Worm (Caenorhabditis elegans) whole organism, young adult: ENCODE measurements around the gene F18A12.7.

Experiments
- C06A6.2 ChIP-seq: fragments of 200-800 bp; sonication (Bioruptor generic); conservative IDR thresholded peaks from 2 replicates; pipeline ENCODE4 v1.3.6; 2022; ENCODE audit warnings: missing genetic modification characterization, missing compliant biosample characterization
- D2030.7 ChIP-seq: fragments of 200-800 bp; sonication (Bioruptor generic); IDR thresholded peaks from 2 replicates; pipeline ENCODE4 v1.3.6; 2022; ENCODE audit warnings: missing genetic modification reagents, missing genetic modification characterization, missing compliant biosample characterization
- F33H1.4 ChIP-seq: fragments of 200-800 bp; sonication (Bioruptor generic); IDR thresholded peaks from 2 replicates; pipeline ENCODE4 v1.3.6; 2022; ENCODE audit warnings: missing genetic modification reagents, missing genetic modification characterization, missing compliant biosample characterization
- F57A8.1 ChIP-seq: fragments of 200-800 bp; sonication (Bioruptor generic); optimal IDR thresholded peaks from 2 replicates; lab custom pipeline; 2018; ENCODE audit warnings: mild to moderate bottlenecking, missing genetic modification characterization, moderate library complexity, missing compliant biosample characterization
- Y79H2A.3 ChIP-seq: fragments of 200-800 bp; sonication (Bioruptor generic); conservative IDR thresholded peaks from 2 replicates; pipeline ENCODE4 v1.3.6; 2022; ENCODE audit warnings: missing genetic modification reagents, missing genetic modification characterization, missing compliant biosample characterization
- ZK185.1 ChIP-seq: sonication (generic microtip); optimal IDR thresholded peaks from 2 replicates; lab custom pipeline; 2016; ENCODE audit warnings: mild to moderate bottlenecking, missing genetic modification characterization, missing compliant biosample characterization; ENCODE audit not compliant: poor library complexity, severe bottlenecking
- athp-1 ChIP-seq: sonication (generic microtip); optimal IDR thresholded peaks from 2 replicates; lab custom pipeline; 2017; ENCODE audit warnings: mild to moderate bottlenecking, missing genetic modification characterization, missing compliant biosample characterization
- attf-5 ChIP-seq: fragments of 200-800 bp; sonication (Bioruptor generic); optimal IDR thresholded peaks from 2 replicates; lab custom pipeline; 2018; ENCODE audit warnings: mild to moderate bottlenecking, missing genetic modification characterization, missing compliant biosample characterization
- ccch-3 ChIP-seq: fragments of 200-800 bp; sonication (Bioruptor generic); optimal IDR thresholded peaks from 2 replicates; lab custom pipeline; 2018; ENCODE audit warnings: mild to moderate bottlenecking, missing genetic modification characterization, missing compliant biosample characterization
- cebp-2 ChIP-seq: fragments of 200-800 bp; sonication (Bioruptor generic); IDR thresholded peaks from 2 replicates; pipeline ENCODE4 v1.3.6; 2022; ENCODE audit warnings: missing genetic modification characterization, missing compliant biosample characterization
- ceh-27 ChIP-seq: fragments of 200-800 bp; sonication (Bioruptor generic); optimal IDR thresholded peaks from 2 replicates; lab custom pipeline; 2018; ENCODE audit warnings: mild to moderate bottlenecking, missing genetic modification characterization, moderate library complexity, missing compliant biosample characterization
- ceh-40 ChIP-seq: fragments of 200-800 bp; sonication (Bioruptor generic); IDR thresholded peaks from 2 replicates; pipeline ENCODE4 v1.3.6; 2022; ENCODE audit warnings: missing genetic modification characterization, missing compliant biosample characterization
- ceh-58 ChIP-seq: fragments of 200-800 bp; sonication (Bioruptor generic); IDR thresholded peaks from 2 replicates; pipeline ENCODE4 v1.3.6; 2022; ENCODE audit warnings: missing genetic modification characterization, missing compliant biosample characterization
- die-1 ChIP-seq: sonication (generic microtip); optimal IDR thresholded peaks from 2 replicates; lab custom pipeline; 2016; ENCODE audit warnings: missing genotype, mild to moderate bottlenecking, missing genetic modification characterization, missing compliant biosample characterization
- dpl-1 ChIP-seq: fragments of 150-350 bp; optimal IDR thresholded peaks from 2 replicates; lab custom pipeline; 2014; ENCODE audit warnings: missing biosample characterization, missing genetic modification reagents, missing genetic modification characterization
- efl-1 ChIP-seq: fragments of 150-350 bp; optimal IDR thresholded peaks from 2 replicates; lab custom pipeline; 2014; ENCODE audit warnings: missing biosample characterization, missing genetic modification reagents, missing genetic modification characterization
- hrde-1 ChIP-seq: sonication (generic microtip); optimal IDR thresholded peaks from 2 replicates; lab custom pipeline; 2016; ENCODE audit warnings: missing genetic modification characterization, mild to moderate bottlenecking, missing compliant biosample characterization, moderate library complexity, missing genotype, missing genetic modification reagents, borderline replicate concordance
- lin-54 ChIP-seq: fragments of 200-800 bp; sonication (Bioruptor generic); optimal IDR thresholded peaks from 2 replicates; lab custom pipeline; 2018; ENCODE audit warnings: mild to moderate bottlenecking, missing genetic modification characterization, missing compliant biosample characterization
- lsl-1 ChIP-seq: fragments of 200-800 bp; sonication (Bioruptor generic); optimal IDR thresholded peaks from 2 replicates; lab custom pipeline; 2018; ENCODE audit warnings: mild to moderate bottlenecking, missing genetic modification characterization, moderate library complexity, missing compliant biosample characterization
- madf-6 ChIP-seq: fragments of 200-800 bp; sonication (Bioruptor generic); IDR thresholded peaks from 2 replicates; pipeline ENCODE4 v1.3.6; 2022; ENCODE audit warnings: missing genetic modification reagents, missing genetic modification characterization, missing compliant biosample characterization
- nhr-179 ChIP-seq: sonication (generic microtip); optimal IDR thresholded peaks from 2 replicates; lab custom pipeline; 2016; ENCODE audit warnings: mild to moderate bottlenecking, missing genetic modification characterization, missing compliant biosample characterization
- nhr-90 ChIP-seq: sonication (generic microtip); optimal IDR thresholded peaks from 2 replicates; lab custom pipeline; 2016; ENCODE audit warnings: missing genotype, mild to moderate bottlenecking, missing genetic modification characterization, missing compliant biosample characterization
- repo-1 ChIP-seq: sonication (generic microtip); optimal IDR thresholded peaks from 2 replicates; lab custom pipeline; 2017; ENCODE audit warnings: mild to moderate bottlenecking, missing genetic modification characterization, missing compliant biosample characterization
- rpc-1 ChIP-seq, 2 experiments: fragments of 150-350 bp in 1 of 2; sonication (generic microtip) in 1 of 2; optimal IDR thresholded peaks; 2 replicates each; lab custom pipeline; 2014 to 2018; ENCODE audit warnings: missing biosample characterization in 1 of 2, missing genetic modification characterization in 1 of 2, missing genetic modification reagents in 1 of 2, missing genotype in 1 of 2
- somi-1 ChIP-seq: fragments of 200-800 bp; sonication (Bioruptor generic); optimal IDR thresholded peaks from 2 replicates; lab custom pipeline; 2018; ENCODE audit warnings: mild to moderate bottlenecking, missing genetic modification characterization, missing compliant biosample characterization
- sptf-2 ChIP-seq: fragments of 200-800 bp; sonication (Bioruptor generic); optimal IDR thresholded peaks from 2 replicates; lab custom pipeline; 2018; ENCODE audit warnings: mild to moderate bottlenecking, missing genetic modification characterization, missing compliant biosample characterization
- tbp1 ChIP-seq: fragments of 200-800 bp; sonication (Bioruptor generic); optimal IDR thresholded peaks from 2 replicates; lab custom pipeline; 2018; ENCODE audit warnings: mild to moderate bottlenecking, missing genetic modification characterization, missing compliant biosample characterization
- tbx-9 ChIP-seq: sonication (generic microtip); optimal IDR thresholded peaks from 2 replicates; lab custom pipeline; 2016; ENCODE audit warnings: borderline replicate concordance, missing genetic modification characterization, inconsistent platforms, missing compliant biosample characterization
- tlf-1 ChIP-seq: fragments of 200-800 bp; sonication (Bioruptor generic); optimal IDR thresholded peaks from 2 replicates; lab custom pipeline; 2018; ENCODE audit warnings: mild to moderate bottlenecking, missing genetic modification characterization, missing compliant biosample characterization
- xnd-1 ChIP-seq: sonication (generic microtip); optimal IDR thresholded peaks from 2 replicates; lab custom pipeline; 2016; ENCODE audit warnings: missing genotype, missing genetic modification reagents, missing genetic modification characterization, missing compliant biosample characterization
- zim-3 ChIP-seq: sonication (generic microtip); optimal IDR thresholded peaks from 2 replicates; lab custom pipeline; 2017; ENCODE audit warnings: mild to moderate bottlenecking, missing genetic modification characterization, moderate library complexity, missing compliant biosample characterization
- ztf-22 ChIP-seq: fragments of 200-800 bp; sonication (Bioruptor generic); optimal IDR thresholded peaks from 2 replicates; lab custom pipeline; 2018; ENCODE audit warnings: mild to moderate bottlenecking, missing genetic modification characterization, moderate library complexity, missing compliant biosample characterization
- ztf-26 ChIP-seq: sonication (generic microtip); optimal IDR thresholded peaks from 2 replicates; lab custom pipeline; 2017; ENCODE audit warnings: missing genetic modification characterization, missing compliant biosample characterization

The F18A12.7 gene

DNA sequence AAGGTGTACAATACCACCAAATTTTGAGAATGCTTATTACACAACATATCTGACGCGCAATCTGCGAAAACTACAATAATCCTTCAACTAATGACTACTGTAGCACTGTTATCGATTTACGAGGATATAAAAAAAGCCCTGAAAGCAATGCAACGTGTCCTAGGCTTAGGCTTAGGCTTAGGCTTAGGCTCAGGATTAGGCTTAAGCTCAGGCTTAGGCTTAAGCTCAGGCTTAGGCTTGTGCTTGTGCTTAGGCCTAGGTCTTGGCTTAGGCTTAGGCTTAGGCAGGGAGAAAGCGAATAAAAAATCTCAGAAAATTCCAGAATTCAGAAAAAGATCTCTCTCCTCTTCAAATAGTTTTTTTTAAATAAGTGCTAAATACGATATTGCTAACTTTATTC is 44.9 kb upstream of the F18A12.7 start:
- no peak for TF ChIP-seq ceh-27 (GFP tag; lab: Kevin White, UChicago)
- TF ChIP-seq cebp-2 (GFP tag; lab: Robert Waterston, UW) = no peak
- TF ChIP-seq hrde-1 (tag; lab: Kevin White, UChicago) = no peak
- TF ChIP-seq xnd-1 (tag; lab: Kevin White, UChicago) = no peak
- TF ChIP-seq repo-1 = no peak
- TF ChIP-seq ztf-22 = no peak
- no peak for TF ChIP-seq tbx-9 (tag; lab: Kevin White, UChicago)
- no peak for TF ChIP-seq somi-1
- no peak for TF ChIP-seq die-1 (tag; lab: Kevin White, UChicago)
- no peak for TF ChIP-seq rpc-1 (optimal IDR thresholded peaks at IDR 0.05; lab: Kevin White, UChicago)
- TF ChIP-seq rpc-1 (tag; optimal IDR thresholded peaks at IDR 0.05; lab: Kevin White, UChicago) = no peak
- no peak for TF ChIP-seq dpl-1 (GFP tag; lab: Kevin White, UChicago)
- no peak for TF ChIP-seq ccch-3 (GFP tag; lab: Kevin White, UChicago)

DNA sequence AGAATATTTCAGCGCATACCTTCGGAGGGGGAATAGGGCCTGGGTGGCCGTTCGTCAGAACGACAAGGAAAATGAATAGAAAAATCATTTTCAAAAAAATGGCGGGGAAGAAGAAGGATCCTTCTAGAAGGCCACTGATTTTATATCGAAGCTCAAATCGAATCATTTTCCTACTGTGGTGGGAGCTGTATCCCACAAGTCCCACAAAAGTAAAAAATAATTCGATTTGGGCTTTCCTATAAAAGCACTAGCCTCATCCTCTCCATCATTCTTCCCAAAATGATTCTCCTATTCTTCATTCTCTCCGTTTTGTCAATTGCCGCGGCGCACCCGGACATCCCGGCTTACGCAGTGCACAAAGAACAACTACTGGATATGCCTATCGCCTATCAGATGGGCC is 43.9 kb upstream of the F18A12.7 start, which contains the start of the genes C16C8.26 and C16C8.19:
TSS of gene C16C8.26 (minus strand) at position 101 of the 400 bp plus-strand sequence.
TSS of gene C16C8.19 (plus strand) at position 279 of the 400 bp plus-strand sequence.
- TF ChIP-seq tbx-9 (tag; lab: Kevin White, UChicago) (no peak), tbp1 (GFP tag; lab: Kevin White, UChicago) (no peak), nhr-179 (tag; lab: Kevin White, UChicago) (no peak), C06A6.2 (no peak)

DNA sequence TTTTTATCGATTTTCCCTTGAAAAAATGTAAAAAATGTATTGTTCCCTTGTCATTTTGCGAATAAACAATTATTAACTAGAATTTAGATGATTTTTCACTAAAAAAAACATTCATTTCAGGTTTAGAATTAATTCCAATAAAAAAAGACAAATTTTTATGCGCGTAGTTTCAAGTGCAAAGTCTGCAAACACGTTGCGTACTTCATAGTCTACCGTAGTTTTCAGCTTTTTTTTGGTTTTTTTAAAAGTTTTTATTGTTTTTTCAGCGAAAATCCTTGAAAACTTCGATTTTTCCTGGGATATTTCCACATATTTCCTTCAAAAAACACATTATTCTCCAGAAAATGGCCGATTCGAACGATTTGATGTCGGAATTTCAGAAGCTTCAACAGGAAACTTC is 39.2 kb upstream of the F18A12.7 start, which contains the start of gene C16C8.11:
TSS of gene C16C8.11 (plus strand) at position 188 of the 400 bp plus-strand sequence.
- TF ChIP-seq efl-1 (GFP tag; lab: Kevin White, UChicago) = no peak
- TF ChIP-seq C06A6.2 = no peak
- TF ChIP-seq ceh-27 (GFP tag; lab: Kevin White, UChicago) = no peak
- peak; percentile 7 for TF ChIP-seq xnd-1 (tag; lab: Kevin White, UChicago)
- TF ChIP-seq ztf-26 = no peak
- TF ChIP-seq ceh-40 (GFP tag; lab: Robert Waterston, UW) = no peak
- no peak for TF ChIP-seq tlf-1 (GFP tag; lab: Kevin White, UChicago)
- TF ChIP-seq ZK185.1 (tag; lab: Kevin White, UChicago) = no peak
- TF ChIP-seq zim-3 (tag; lab: Kevin White, UChicago) = no peak
- no peak for TF ChIP-seq ceh-58 (GFP tag; lab: Robert Waterston, UW)
- TF ChIP-seq madf-6 (GFP tag; lab: Robert Waterston, UW) = peak; percentile 51; the same call in 1 of the 2 replicates
- TF ChIP-seq ztf-22 = no peak
- TF ChIP-seq lin-54 (GFP tag; lab: Kevin White, UChicago) = no peak
- peak; percentile 80 for TF ChIP-seq lsl-1 (GFP tag; lab: Kevin White, UChicago)
- no peak for TF ChIP-seq F57A8.1
- TF ChIP-seq F33H1.4 (GFP tag; lab: Robert Waterston, UW) = 0 out of 2 replicates have a peak, but pooled peaks have one; percentile 25
- TF ChIP-seq nhr-90 = no peak
- TF ChIP-seq Y79H2A.3 = no peak
- TF ChIP-seq athp-1 (tag; lab: Kevin White, UChicago) = peak; percentile 20
- TF ChIP-seq sptf-2 (GFP tag; lab: Kevin White, UChicago) = no peak

DNA sequence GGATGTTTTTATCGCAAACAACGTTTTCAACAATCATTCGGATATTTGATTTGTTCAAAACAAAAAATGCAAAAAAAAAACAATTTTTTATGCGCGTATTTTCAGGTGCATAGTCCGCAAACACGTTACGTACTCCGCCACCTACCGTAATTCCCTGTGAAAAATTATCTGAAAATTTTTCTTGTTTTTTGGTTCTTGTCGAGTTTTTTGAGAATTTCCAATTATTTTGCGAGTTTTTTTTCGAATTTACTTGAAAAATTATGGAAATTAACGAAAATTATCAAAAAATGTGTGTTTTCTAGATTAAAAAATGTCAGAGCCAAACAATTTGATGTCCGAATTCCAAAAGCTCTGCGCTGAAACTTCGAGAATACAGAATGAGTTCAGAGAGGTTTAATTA is 38.1 kb upstream of the F18A12.7 start, which contains the start of gene C16C8.12:
TSS of gene C16C8.12 (plus strand) at position 301 of the 400 bp plus-strand sequence.
- TF ChIP-seq attf-5 (GFP tag; lab: Kevin White, UChicago) (no peak), D2030.7 (GFP tag; lab: Robert Waterston, UW) (peak; percentile 18; the same call in 1 of the 2 replicates), lsl-1 (GFP tag; lab: Kevin White, UChicago) (peak; percentile 72)
